Fruit fly (Drosophila melanogaster): ENCODE measurements around the gene Pcp.

- TF ChIP-seq Sin3A (optimal IDR thresholded peaks at IDR 0.05) (no peak), Myc (optimal IDR thresholded peaks at IDR 0.05) (no peak), ttk (optimal IDR thresholded peaks at IDR 0.05) (no peak)
Observed at dm6 chr2L:7056189-7056926, 34.9 kb downstream of the Pcp start, which contains the start of gene Mnn1.

Measured in Kc167 (cell line).